Fruit fly (Drosophila melanogaster) whole organism, embryonic: Measurements from ENCODE around the gene TMEM216.

Experiments
- CG15011 ChIP-seq: fragments of 200-800 bp; sonication (Bioruptor generic); optimal IDR thresholded peaks from 3 replicates; lab custom pipeline; 2018; ENCODE audit warnings: missing biosample characterization, mild to moderate bottlenecking, missing genetic modification characterization
- CG2129 ChIP-seq: fragments of 200-800 bp; sonication (Bioruptor generic); IDR thresholded peaks from 2 replicates; pipeline ENCODE4 v1.3.6; 2022; ENCODE audit warnings: missing biosample characterization, missing genetic modification characterization; ENCODE audit not compliant: partially characterized antibody
- CG34422 ChIP-seq: fragments of 200-800 bp; sonication (Bioruptor generic); IDR thresholded peaks from 3 replicates; pipeline ENCODE4 v1.3.6; 2022; ENCODE audit warnings: missing biosample characterization, missing genetic modification characterization
- Dip2 ChIP-seq: fragments of 200-800 bp; sonication (Bioruptor generic); IDR thresholded peaks from 2 replicates; pipeline ENCODE4 v1.3.6; 2022; ENCODE audit warnings: missing biosample characterization, missing genetic modification characterization
- Med ChIP-seq: fragments of 200-800 bp; sonication (Bioruptor generic); peaks from one replicate; lab custom pipeline; 2016; ENCODE audit warnings: missing biosample characterization, missing genetic modification characterization, mild to moderate bottlenecking, inconsistent platforms, moderate library complexity
- NfI ChIP-seq: fragments of 200-800 bp; sonication (Bioruptor generic); optimal IDR thresholded peaks from 3 replicates; lab custom pipeline; 2018; ENCODE audit warnings: missing biosample characterization, mild to moderate bottlenecking, missing genetic modification characterization, moderate library complexity
- ttk ChIP-seq: fragments of 200-800 bp; sonication (Bioruptor generic); IDR thresholded peaks from 2 replicates; pipeline ENCODE4 v2.1.2; 2022; ENCODE audit warnings: missing biosample characterization, missing genetic modification characterization

DNA sequence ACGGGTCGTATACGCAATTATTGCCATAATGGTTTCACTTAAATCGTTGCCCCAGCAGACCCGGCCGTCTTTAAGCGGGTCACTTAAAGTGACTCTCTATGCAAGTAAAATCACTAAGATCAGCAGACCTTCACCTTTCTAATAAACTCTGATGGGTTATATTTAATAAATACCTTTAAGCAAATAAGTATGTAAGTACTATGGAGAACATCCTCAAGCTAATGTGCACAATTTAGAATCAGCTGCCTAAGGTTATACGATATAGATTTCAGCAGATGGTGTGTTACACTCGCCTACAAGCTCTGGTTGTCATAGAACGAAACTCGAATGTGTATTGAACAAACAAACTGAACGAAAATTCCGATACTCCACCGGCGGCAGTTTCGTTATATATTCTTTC is 53.1 kb downstream of the TMEM216 start, which contains the start of gene CG8236:
- no peak for TF ChIP-seq CG34422 (GFP tag; lab: Robert Waterston, UW)
- no peak for TF ChIP-seq NfI (GFP tag; lab: Kevin White, UChicago)
- TF ChIP-seq ttk: no peak
- TF ChIP-seq CG2129 (GFP tag; lab: Robert Waterston, UW): no peak
- TF ChIP-seq Med (GFP tag; lab: Kevin White, UChicago): no peak
- no peak for TF ChIP-seq Dip2 (GFP tag; lab: Robert Waterston, UW)
- no peak for TF ChIP-seq CG15011
